Fruit fly (Drosophila melanogaster) whole organism, wandering third instar larva: ENCODE measurements around the gene CG13631.
A peak's percentile ranks its signal among the peaks of the same experiment; 100 is the strongest.

Source experiments
- Abd-B ChIP-seq: fragments of >200 bp; optimal IDR thresholded peaks from 2 replicates; lab custom pipeline; 2017; ENCODE audit warnings: missing biosample characterization, missing genetic modification characterization
- CG32264 ChIP-seq: fragments of 200-800 bp; sonication (Bioruptor generic); optimal IDR thresholded peaks from 2 replicates; lab custom pipeline; 2016; ENCODE audit warnings: missing biosample characterization, missing genetic modification characterization
- CG9705 ChIP-seq: fragments of 200-800 bp; sonication (Bioruptor generic); optimal IDR thresholded peaks from 2 replicates; lab custom pipeline; 2018; ENCODE audit warnings: missing biosample characterization, mild to moderate bottlenecking, missing genetic modification characterization
- Dfd ChIP-seq: fragments of >200 bp; optimal IDR thresholded peaks from 2 replicates; lab custom pipeline; 2017; ENCODE audit warnings: missing biosample characterization, missing genetic modification characterization
- Dif ChIP-seq: fragments of 200-275, 200-300 bp; sonication (Bioruptor generic); optimal IDR thresholded peaks from 2 replicates; lab custom pipeline; 2018; ENCODE audit warnings: missing biosample characterization, missing genetic modification characterization; ENCODE audit not compliant: partially characterized antibody
- GATAd ChIP-seq: sonication (Bioruptor generic); optimal IDR thresholded peaks from 2 replicates; lab custom pipeline; 2016; ENCODE audit warnings: missing biosample characterization, missing genetic modification characterization
- HLH106 ChIP-seq: fragments of 200-800 bp; optimal IDR thresholded peaks from 3 replicates; lab custom pipeline; 2019; ENCODE audit warnings: missing biosample characterization, mild to moderate bottlenecking, missing genetic modification characterization, moderate library complexity
- Hr78 ChIP-seq: fragments of >200 bp; optimal IDR thresholded peaks from 2 replicates; lab custom pipeline; 2017; ENCODE audit warnings: missing biosample characterization, missing genetic modification characterization
- Hr83 ChIP-seq: fragments of 200-300 bp; sonication (Bioruptor generic); optimal IDR thresholded peaks from 2 replicates; lab custom pipeline; 2016; ENCODE audit warnings: missing biosample characterization, mild to moderate bottlenecking, missing genetic modification characterization, moderate library complexity; ENCODE audit not compliant: poor library complexity, severe bottlenecking
- Jra ChIP-seq: sonication (Bioruptor generic); optimal IDR thresholded peaks from 2 replicates; lab custom pipeline; 2016; ENCODE audit warnings: missing biosample characterization, missing genetic modification characterization
- Mio ChIP-seq: sonication (Bioruptor generic); optimal IDR thresholded peaks from 2 replicates; lab custom pipeline; 2016; ENCODE audit warnings: missing biosample characterization, missing genetic modification characterization
- Myc ChIP-seq: fragments of >200 bp; optimal IDR thresholded peaks from 2 replicates; lab custom pipeline; 2017
- N ChIP-seq: fragments of >200 bp; optimal IDR thresholded peaks from 2 replicates; lab custom pipeline; 2018; ENCODE audit warnings: missing biosample characterization, missing external identifiers, missing genetic modification characterization
- OdsH ChIP-seq: fragments of 200-800 bp; sonication (Bioruptor generic); optimal IDR thresholded peaks from 2 replicates; lab custom pipeline; 2016; ENCODE audit warnings: missing biosample characterization, mild to moderate bottlenecking, missing genetic modification characterization
- Rel ChIP-seq, 2 experiments: fragments of 200-800 bp; sonication (Bioruptor generic) in 1 of 2; optimal IDR thresholded peaks; 2 replicates in 1 of 2; 3 replicates in 1 of 2; lab custom pipeline; 2016 to 2019; ENCODE audit warnings: mild to moderate bottlenecking in 2 of 2, missing biosample characterization in 2 of 2, missing genetic modification characterization in 2 of 2, moderate library complexity in 1 of 2
- Sp1 ChIP-seq: fragments of 200-800 bp; sonication (Bioruptor generic); optimal IDR thresholded peaks from 3 replicates; lab custom pipeline; 2019; ENCODE audit warnings: missing biosample characterization, mild to moderate bottlenecking, missing genetic modification characterization, moderate library complexity
- Vsx2 ChIP-seq: fragments of 200-300, 225-300 bp; sonication (Bioruptor generic); optimal IDR thresholded peaks from 2 replicates; lab custom pipeline; 2018; ENCODE audit warnings: missing biosample characterization, missing genetic modification characterization; ENCODE audit not compliant: partially characterized antibody
- br ChIP-seq: fragments of 200-800 bp; sonication (Bioruptor generic); optimal IDR thresholded peaks from 2 replicates; lab custom pipeline; 2016; ENCODE audit warnings: missing biosample characterization, missing genetic modification characterization
- dl ChIP-seq, 2 experiments: fragments of 175-275, 200-275 bp in 1 of 2; fragments of 200-275 bp in 1 of 2; sonication (Bioruptor generic); optimal IDR thresholded peaks; lab custom pipeline; 2018; ENCODE audit warnings: mild to moderate bottlenecking in 2 of 2, missing biosample characterization in 2 of 2, missing genetic modification characterization in 2 of 2, moderate library complexity in 2 of 2; ENCODE audit not compliant: partially characterized antibody in 2 of 2, insufficient read depth in 1 of 2
- dsf ChIP-seq: sonication (Bioruptor generic); optimal IDR thresholded peaks from 2 replicates; lab custom pipeline; 2016; ENCODE audit warnings: missing biosample characterization, missing genetic modification characterization, borderline replicate concordance
- ey ChIP-seq: fragments of 200-800 bp; sonication (Bioruptor generic); optimal IDR thresholded peaks from 2 replicates; lab custom pipeline; 2016; ENCODE audit warnings: missing biosample characterization, missing genetic modification characterization
- foxo ChIP-seq, 2 experiments: fragments of 200-800 bp; sonication (Bioruptor generic); optimal IDR thresholded peaks; 2 replicates in 1 of 2; 3 replicates in 1 of 2; lab custom pipeline; 2016 to 2017; ENCODE audit warnings: missing biosample characterization in 2 of 2, missing genetic modification characterization in 2 of 2
- fru ChIP-seq: fragments of 200-800 bp; sonication (Bioruptor generic); optimal IDR thresholded peaks from 3 replicates; lab custom pipeline; 2016; ENCODE audit warnings: missing biosample characterization, mild to moderate bottlenecking, missing genetic modification characterization
- h ChIP-seq: fragments of 200-800 bp; sonication (Bioruptor generic); optimal IDR thresholded peaks from 3 replicates; lab custom pipeline; 2016; ENCODE audit warnings: missing biosample characterization, mild to moderate bottlenecking, missing genetic modification characterization
- jim ChIP-seq: fragments of 175-275, 200-325 bp; sonication (Bioruptor generic); optimal IDR thresholded peaks from 2 replicates; lab custom pipeline; 2016; ENCODE audit warnings: missing biosample characterization, mild to moderate bottlenecking, missing genetic modification characterization
- lola ChIP-seq: fragments of >200 bp; optimal IDR thresholded peaks from 2 replicates; lab custom pipeline; 2017; ENCODE audit warnings: missing biosample characterization, missing genetic modification characterization
- pan ChIP-seq: fragments of >200 bp; optimal IDR thresholded peaks from 2 replicates; lab custom pipeline; 2017
- psq ChIP-seq: fragments of 200-800 bp; sonication (Bioruptor generic); optimal IDR thresholded peaks from 3 replicates; lab custom pipeline; 2017; ENCODE audit warnings: missing biosample characterization, mild to moderate bottlenecking, missing genetic modification characterization, moderate library complexity
- sage ChIP-seq: fragments of 200-800 bp; sonication (Bioruptor generic); optimal IDR thresholded peaks from 2 replicates; lab custom pipeline; 2016; ENCODE audit warnings: missing biosample characterization, mild to moderate bottlenecking, missing genetic modification characterization
- sv ChIP-seq: fragments of 200-800 bp; sonication (Bioruptor generic); optimal IDR thresholded peaks from 3 replicates; lab custom pipeline; 2016; ENCODE audit warnings: missing biosample characterization, missing genetic modification characterization
- tai ChIP-seq: sonication (Bioruptor generic); optimal IDR thresholded peaks from 2 replicates; lab custom pipeline; 2016; ENCODE audit warnings: missing biosample characterization, missing genetic modification characterization
- woc ChIP-seq: sonication (Bioruptor generic); optimal IDR thresholded peaks from 2 replicates; lab custom pipeline; 2016; ENCODE audit warnings: missing biosample characterization, mild to moderate bottlenecking, missing genetic modification characterization

CG13631 gene

dm6 chr3R:24764971-24765370, 4.2 kb upstream of the CG13631 start, which contains the start of gene AstA:
AstA (minus strand) TSS chr3R:24765071.
- TF ChIP-seq Rel (GFP tag; optimal IDR thresholded peaks at IDR 0.05; lab: Kevin White, UChicago) (no peak), Rel (tag; optimal IDR thresholded peaks at IDR 0.05; lab: Kevin White, UChicago) (no peak), Abd-B (GFP tag; lab: Kevin White, UChicago) (no peak), jim (GFP tag; lab: Kevin White, UChicago) (no peak), sage (GFP tag; lab: Kevin White, UChicago) (no peak), fru (GFP tag; lab: Kevin White, UChicago) (no peak), Dif (no peak), Dfd (GFP tag; lab: Kevin White, UChicago) (no peak), Mio (GFP tag; lab: Kevin White, UChicago) (no peak), OdsH (no peak), woc (GFP tag; lab: Kevin White, UChicago) (no peak), Vsx2 (GFP tag; lab: Kevin White, UChicago) (no peak), dsf (GFP tag; lab: Kevin White, UChicago) (no peak)

dm6 chr3R:24766684-24767083, 2.5 kb upstream of the CG13631 start:
- TF ChIP-seq foxo (GFP tag; optimal IDR thresholded peaks at IDR 0.05; lab: Kevin White, UChicago) (no peak), Dif (no peak), CG9705 (GFP tag; lab: Kevin White, UChicago) (no peak), pan (lab: Kevin White, UChicago) (no peak), sv (GFP tag; lab: Kevin White, UChicago) (no peak), h (GFP tag; lab: Kevin White, UChicago) (no peak), Abd-B (GFP tag; lab: Kevin White, UChicago) (no peak), Vsx2 (GFP tag; lab: Kevin White, UChicago) (no peak), tai (GFP tag; lab: Kevin White, UChicago) (no peak), dsf (GFP tag; lab: Kevin White, UChicago) (no peak), Hr83 (GFP tag; lab: Kevin White, UChicago) (no peak), lola (GFP tag; lab: Kevin White, UChicago) (no peak), dl (GFP tag; optimal IDR thresholded peaks at IDR 0.05; lab: Kevin White, UChicago; ENCODE audit: insufficient read depth in 1 of 2, partially characterized antibody in 2 of 2) (no peak), Hr78 (GFP tag; lab: Kevin White, UChicago) (no peak), Dfd (GFP tag; lab: Kevin White, UChicago) (no peak), br (no peak), Myc (no peak)

dm6 chr3R:24767667-24768340, 1.3 kb upstream of the CG13631 start:
- TF ChIP-seq fru (GFP tag; lab: Kevin White, UChicago) (no peak), dl (GFP tag; optimal IDR thresholded peaks at IDR 0.05; lab: Kevin White, UChicago; ENCODE audit: insufficient read depth in 1 of 2, partially characterized antibody in 2 of 2) (peak; percentile 61 to 66), woc (GFP tag; lab: Kevin White, UChicago) (no peak), Dif (peak; percentile 64), Dfd (GFP tag; lab: Kevin White, UChicago) (no peak)

- peak; percentile 82 for TF ChIP-seq Dfd (GFP tag; lab: Kevin White, UChicago)
- no peak for TF ChIP-seq dl (GFP tag; optimal IDR thresholded peaks at IDR 0.05; lab: Kevin White, UChicago; ENCODE audit: insufficient read depth in 1 of 2, partially characterized antibody in 2 of 2)
- TF ChIP-seq ey (GFP tag; lab: Kevin White, UChicago) = no peak
- no peak for TF ChIP-seq Sp1 (GFP tag; lab: Kevin White, UChicago)
Observed at dm6 chr3R:24769601-24770000, 450 bp downstream of the CG13631 start.

dm6 chr3R:24771273-24772231, 2.4 kb downstream of the CG13631 start, which contains the start of gene CG42331:
CG42331 (plus strand) TSS chr3R:24772181.
- TF ChIP-seq dl (GFP tag; optimal IDR thresholded peaks at IDR 0.05; lab: Kevin White, UChicago; ENCODE audit: insufficient read depth in 1 of 2, partially characterized antibody in 2 of 2) (peak in 1 of 2 experiments; percentile 52), Dif (peak; percentile 3), Abd-B (GFP tag; lab: Kevin White, UChicago) (no peak), Vsx2 (GFP tag; lab: Kevin White, UChicago) (no peak), HLH106 (tag; lab: Kevin White, UChicago) (peak; percentile 23), sage (GFP tag; lab: Kevin White, UChicago) (no peak), ey (GFP tag; lab: Kevin White, UChicago) (peak; percentile 38), OdsH (peak; percentile 51), foxo (GFP tag; optimal IDR thresholded peaks at IDR 0.05; lab: Kevin White, UChicago) (peak in 1 of 2 experiments; percentile 69), fru (GFP tag; lab: Kevin White, UChicago) (peak; percentile 71), sv (GFP tag; lab: Kevin White, UChicago) (no peak), GATAd (GFP tag; lab: Kevin White, UChicago) (no peak), br (no peak), Jra (GFP tag; lab: Kevin White, UChicago) (no peak), Hr78 (GFP tag; lab: Kevin White, UChicago) (no peak), pan (lab: Kevin White, UChicago) (no peak), Myc (no peak), Mio (GFP tag; lab: Kevin White, UChicago) (no peak), Dfd (GFP tag; lab: Kevin White, UChicago) (no peak), CG32264 (GFP tag; lab: Kevin White, UChicago) (no peak), N (GFP tag; lab: Kevin White, UChicago) (no peak), Rel (GFP tag; optimal IDR thresholded peaks at IDR 0.05; lab: Kevin White, UChicago) (no peak), Rel (tag; optimal IDR thresholded peaks at IDR 0.05; lab: Kevin White, UChicago) (peak; percentile 87), tai (GFP tag; lab: Kevin White, UChicago) (no peak), psq (GFP tag; lab: Kevin White, UChicago) (no peak), h (GFP tag; lab: Kevin White, UChicago) (peak; percentile 50)
